Fruit fly (Drosophila melanogaster): ENCODE results near the gene Meics.
A peak's percentile ranks its signal among the peaks of the same experiment; 100 is the strongest.

Gene Meics

dm6 chr3L:14004041-14004407 lies 39.5 kb upstream of the Meics start (continued):
- TF ChIP-seq Jarid2 (GFP tag; optimal IDR thresholded peaks at IDR 0.05) (no peak), B-H2 (GFP tag; optimal IDR thresholded peaks at IDR 0.05) (peak; percentile 74), CG10209 (GFP tag; optimal IDR thresholded peaks at IDR 0.05) (no peak), CG9215 (GFP tag; IDR thresholded peaks at IDR 0.05) (no peak; the same call in 1 of the 2 replicates), Opbp (GFP tag; IDR thresholded peaks at IDR 0.05; ENCODE audit: partially characterized antibody) (peak; percentile 100), nom (GFP tag; optimal IDR thresholded peaks at IDR 0.05) (peak; percentile 42), cg (GFP tag; optimal IDR thresholded peaks at IDR 0.05) (peak; percentile 91), sr (GFP tag; IDR thresholded peaks at IDR 0.05) (no peak), Dip2 (GFP tag; IDR thresholded peaks at IDR 0.05) (no peak), Dll (GFP tag; IDR thresholded peaks at IDR 0.05; ENCODE audit: partially characterized antibody) (no peak), MBD-R2 (GFP tag; IDR thresholded peaks at IDR 0.05) (peak; percentile 46; the same call in 1 of the 2 replicates), CG4360 (GFP tag; IDR thresholded peaks at IDR 0.05) (0 out of 2 replicates have a peak, but pooled peaks have one; percentile 58), kah (GFP tag; optimal IDR thresholded peaks at IDR 0.05) (peak; percentile 50), sug (tag; optimal IDR thresholded peaks at IDR 0.05) (peak; percentile 21), CG17385 (GFP tag; optimal IDR thresholded peaks at IDR 0.05) (peak; percentile 64), CG15514 (GFP tag; optimal IDR thresholded peaks at IDR 0.05) (peak; percentile 19), nau (GFP tag; optimal IDR thresholded peaks at IDR 0.05) (no peak), CG17328 (GFP tag; IDR thresholded peaks at IDR 0.05) (peak; percentile 32; the same call in 1 of the 2 replicates), Xrp1 (GFP tag; IDR thresholded peaks at IDR 0.05) (no peak), tll (GFP tag; optimal IDR thresholded peaks at IDR 0.05) (no peak), CG15073 (GFP tag; optimal IDR thresholded peaks at IDR 0.05) (no peak), CG10959 (GFP tag; IDR thresholded peaks at IDR 0.05) (0 out of 2 replicates have a peak, but pooled peaks have one; percentile 28), Med (GFP tag) (peak; percentile 83), nmo (GFP tag; optimal IDR thresholded peaks at IDR 0.05) (peak; percentile 38), Meics (GFP tag; optimal IDR thresholded peaks at IDR 0.05) (peak; percentile 18), Side (GFP tag; optimal IDR thresholded peaks at IDR 0.05) (peak; percentile 2), wek (GFP tag; optimal IDR thresholded peaks at IDR 0.05) (peak; percentile 11), CG9797 (GFP tag; optimal IDR thresholded peaks at IDR 0.05) (no peak), Rfx (GFP tag; IDR thresholded peaks at IDR 0.05) (peak; percentile 52), Ets65A (GFP tag) (peak; percentile 40), rib (GFP tag; IDR thresholded peaks at IDR 0.05) (peak; percentile 98), Adf1 (GFP tag; IDR thresholded peaks at IDR 0.05) (peak; percentile 44; the same call in 1 of the 2 replicates), CG9437 (GFP tag; optimal IDR thresholded peaks at IDR 0.05) (no peak), CG33213 (GFP tag; optimal IDR thresholded peaks at IDR 0.05) (peak; percentile 36), pum (GFP tag; optimal IDR thresholded peaks at IDR 0.05) (no peak), Max (GFP tag; optimal IDR thresholded peaks at IDR 0.05) (peak; percentile 15), cwo (GFP tag; optimal IDR thresholded peaks at IDR 0.05) (peak; percentile 21), Nf-YC (tag; optimal IDR thresholded peaks at IDR 0.05) (peak; percentile 66), CG6854 (GFP tag; optimal IDR thresholded peaks at IDR 0.05) (peak; percentile 44), phol (tag; optimal IDR thresholded peaks at IDR 0.05) (peak; percentile 43), dm (GFP tag; optimal IDR thresholded peaks at IDR 0.05) (peak; percentile 41), ssp (GFP tag; IDR thresholded peaks at IDR 0.05) (no peak), Lpt (GFP tag; optimal IDR thresholded peaks at IDR 0.05) (no peak), prd (optimal IDR thresholded peaks at IDR 0.05) (no peak), prd (GFP tag; IDR thresholded peaks at IDR 0.05) (no peak), pan (optimal IDR thresholded peaks at IDR 0.05) (no peak), pan (GFP tag; optimal IDR thresholded peaks at IDR 0.05 in 1 of 2, IDR thresholded peaks at IDR 0.05 in 1 of 2) (peak in 1 of 2 experiments; percentile 37), sob (GFP tag; IDR thresholded peaks at IDR 0.05) (0 out of 2 replicates have a peak, but pooled peaks have one; percentile 33), CG2199 (GFP tag; IDR thresholded peaks at IDR 0.05) (peak; percentile 64; the same call in 2 of the 3 replicates), CG7271 (tag; optimal IDR thresholded peaks at IDR 0.05) (no peak), MESR4 (GFP tag; optimal IDR thresholded peaks at IDR 0.05) (peak; percentile 37)

Data from whole organism, embryonic.